Fruit fly (Drosophila melanogaster) whole organism, embryonic: ENCODE results near the gene ldbr.
A peak's percentile ranks its signal among the peaks of the same experiment; 100 is the strongest.

Experiments
- BEAF-32 ChIP-seq: fragments of 200-800 bp; sonication (Bioruptor generic); optimal IDR thresholded peaks from 3 replicates; lab custom pipeline; 2017; ENCODE audit warnings: missing biosample characterization, missing genetic modification characterization, mild to moderate bottlenecking, moderate library complexity, missing genetic modification reagents
- Bdp1 ChIP-seq: fragments of 200-800 bp; sonication (Bioruptor generic); optimal IDR thresholded peaks from 3 replicates; lab custom pipeline; 2016; ENCODE audit warnings: missing biosample characterization, missing genetic modification characterization
- CG11504 ChIP-seq: fragments of 200-800 bp; sonication (Bioruptor generic); optimal IDR thresholded peaks from 3 replicates; lab custom pipeline; 2019; ENCODE audit warnings: missing biosample characterization, mild to moderate bottlenecking, missing genetic modification characterization, moderate library complexity
- CG12659 ChIP-seq: fragments of 200-800 bp; sonication (Bioruptor generic); optimal IDR thresholded peaks from 3 replicates; lab custom pipeline; 2017; ENCODE audit warnings: mild to moderate bottlenecking, missing biosample characterization, missing genetic modification reagents, missing genetic modification characterization
- CG13296 ChIP-seq: fragments of 200-800 bp; sonication (Bioruptor generic); optimal IDR thresholded peaks from 3 replicates; lab custom pipeline; 2018; ENCODE audit warnings: missing biosample characterization, mild to moderate bottlenecking, missing genetic modification characterization
- CG14965 ChIP-seq: fragments of 200-800 bp; sonication (Bioruptor generic); optimal IDR thresholded peaks from 2 replicates; lab custom pipeline; 2016; ENCODE audit warnings: missing biosample characterization, missing genetic modification characterization, borderline replicate concordance
- CG1602 ChIP-seq: fragments of 200-800 bp; sonication (Bioruptor generic); optimal IDR thresholded peaks from 3 replicates; lab custom pipeline; 2016; ENCODE audit warnings: missing biosample characterization, missing genetic modification characterization
- CG1647 ChIP-seq: fragments of 200-800 bp; sonication (Bioruptor generic); optimal IDR thresholded peaks from 3 replicates; lab custom pipeline; 2016; ENCODE audit warnings: missing biosample characterization, missing genetic modification characterization
- CG18476 ChIP-seq: fragments of 200-800 bp; sonication (Bioruptor generic); optimal IDR thresholded peaks from 2 replicates; lab custom pipeline; 2016; ENCODE audit warnings: missing biosample characterization, mild to moderate bottlenecking, missing genetic modification characterization
- CG31388 ChIP-seq: fragments of 200-800 bp; sonication (Bioruptor generic); optimal IDR thresholded peaks from 2 replicates; lab custom pipeline; 2016; ENCODE audit warnings: missing biosample characterization, missing genetic modification characterization
- CG33213 ChIP-seq: fragments of 200-800 bp; sonication (Bioruptor generic); optimal IDR thresholded peaks from 3 replicates; lab custom pipeline; 2016; ENCODE audit warnings: missing biosample characterization, missing genetic modification characterization
- CG33557 ChIP-seq: fragments of 200-800 bp; sonication (Bioruptor generic); optimal IDR thresholded peaks from 2 replicates; lab custom pipeline; 2019; ENCODE audit warnings: missing biosample characterization, mild to moderate bottlenecking, missing genetic modification characterization, moderate library complexity
- CG3995 ChIP-seq: fragments of 200-800 bp; sonication (Bioruptor generic); optimal IDR thresholded peaks from 3 replicates; lab custom pipeline; 2016; ENCODE audit warnings: missing biosample characterization, missing genetic modification characterization
- CG4404 ChIP-seq: fragments of 200-800 bp; sonication (Bioruptor generic); IDR thresholded peaks from 2 replicates; pipeline ENCODE4 v1.3.6; 2022; ENCODE audit warnings: missing biosample characterization, missing genetic modification characterization
- CG6175 ChIP-seq: fragments of 200-800 bp; sonication (Bioruptor generic); IDR thresholded peaks from 3 replicates; pipeline ENCODE4 v1.3.6; 2022; ENCODE audit warnings: missing biosample characterization, missing genetic modification characterization
- CG6765 ChIP-seq: fragments of 200-800 bp; sonication (Bioruptor generic); optimal IDR thresholded peaks from 3 replicates; lab custom pipeline; 2017; ENCODE audit warnings: missing biosample characterization, mild to moderate bottlenecking, missing genetic modification characterization
- CG7556 ChIP-seq: fragments of 200-800 bp; sonication (Bioruptor generic); optimal IDR thresholded peaks from 2 replicates; lab custom pipeline; 2017; ENCODE audit warnings: missing biosample characterization, mild to moderate bottlenecking, missing genetic modification characterization
- CG9797 ChIP-seq: fragments of 200-800 bp; sonication (Bioruptor generic); optimal IDR thresholded peaks from 3 replicates; lab custom pipeline; 2018; ENCODE audit warnings: missing biosample characterization, mild to moderate bottlenecking, missing genetic modification characterization
- CTCF ChIP-seq: fragments of 200-800 bp; sonication (Bioruptor generic); optimal IDR thresholded peaks from 2 replicates; lab custom pipeline; 2017; ENCODE audit warnings: missing biosample characterization, mild to moderate bottlenecking, missing genetic modification characterization, moderate library complexity
- CkIIα-i1 ChIP-seq: fragments of 200-800 bp; sonication (Bioruptor generic); IDR thresholded peaks from 2 replicates; pipeline ENCODE4 v1.3.6; 2022; ENCODE audit warnings: missing biosample characterization, missing genetic modification characterization
- Dip2 ChIP-seq: fragments of 200-800 bp; sonication (Bioruptor generic); IDR thresholded peaks from 2 replicates; pipeline ENCODE4 v1.3.6; 2022; ENCODE audit warnings: missing biosample characterization, missing genetic modification characterization
- Hr51 ChIP-seq, 2 experiments: fragments of 200-800 bp; sonication (Bioruptor generic); optimal IDR thresholded peaks; 2 replicates in 1 of 2; 3 replicates in 1 of 2; lab custom pipeline; 2016 to 2018; ENCODE audit warnings: missing biosample characterization in 2 of 2, missing genetic modification characterization in 2 of 2, mild to moderate bottlenecking in 1 of 2, moderate library complexity in 1 of 2
- Jarid2 ChIP-seq: fragments of 200-800 bp; sonication (Bioruptor generic); optimal IDR thresholded peaks from 3 replicates; lab custom pipeline; 2017; ENCODE audit warnings: mild to moderate bottlenecking, missing biosample characterization, missing genetic modification reagents, missing genetic modification characterization
- Mad ChIP-seq: fragments of 200-800 bp; sonication (Bioruptor generic); optimal IDR thresholded peaks from 2 replicates; lab custom pipeline; 2016; ENCODE audit warnings: missing biosample characterization, missing genetic modification characterization
- Ravus ChIP-seq: fragments of 200-800 bp; sonication (Bioruptor generic); IDR thresholded peaks from 2 replicates; pipeline ENCODE4 v1.3.6; 2022; ENCODE audit warnings: missing biosample characterization, missing genetic modification characterization
- Trl ChIP-seq, 3 experiments: fragments of >200 bp in 2 of 3; fragments of 200-800 bp in 1 of 3; sonication (Bioruptor generic) in 1 of 3; optimal IDR thresholded peaks; 2 replicates in 1 of 3; 3 replicates in 2 of 3; lab custom pipeline; 2016 to 2017; ENCODE audit warnings: missing biosample characterization in 1 of 3, missing genetic modification characterization in 1 of 3
- Vsx1 ChIP-seq: fragments of 200-800 bp; sonication (Bioruptor generic); optimal IDR thresholded peaks from 2 replicates; lab custom pipeline; 2017; ENCODE audit warnings: missing biosample characterization, mild to moderate bottlenecking, missing genetic modification characterization, missing genetic modification reagents
- az2 ChIP-seq: fragments of 200-800 bp; sonication (Bioruptor generic); optimal IDR thresholded peaks from 3 replicates; lab custom pipeline; 2016; ENCODE audit warnings: missing biosample characterization, missing genetic modification characterization
- bigmax ChIP-seq: fragments of 200-800 bp; sonication (Bioruptor generic); optimal IDR thresholded peaks from 2 replicates; lab custom pipeline; 2018; ENCODE audit warnings: missing biosample characterization, mild to moderate bottlenecking, missing genetic modification characterization
- br ChIP-seq: fragments of >200 bp; optimal IDR thresholded peaks from 2 replicates; lab custom pipeline; 2017
- chif ChIP-seq, 2 experiments: fragments of 200-800 bp; sonication (Bioruptor generic); optimal IDR thresholded peaks; 3 replicates each; lab custom pipeline; 2016; ENCODE audit warnings: missing biosample characterization in 2 of 2, missing genetic modification characterization in 2 of 2
- chm ChIP-seq: fragments of 200-800 bp; sonication (Bioruptor generic); IDR thresholded peaks from 2 replicates; pipeline ENCODE4 v1.3.6; 2022; ENCODE audit warnings: missing biosample characterization, missing genetic modification characterization
- ci ChIP-seq: fragments of 200-800 bp; sonication (Bioruptor generic); IDR thresholded peaks from 3 replicates; pipeline ENCODE4 v1.3.6; 2022; ENCODE audit warnings: missing biosample characterization, missing genetic modification characterization
- eve ChIP-seq, 2 experiments: fragments of >200 bp; optimal IDR thresholded peaks; 2 replicates each; lab custom pipeline; 2017; ENCODE audit warnings: missing biosample characterization in 2 of 2, missing genetic modification characterization in 2 of 2
- fd64A ChIP-seq: fragments of 200-800 bp; sonication (Bioruptor generic); optimal IDR thresholded peaks from 3 replicates; lab custom pipeline; 2018; ENCODE audit warnings: missing biosample characterization, mild to moderate bottlenecking, missing genetic modification characterization
- gfzf ChIP-seq: fragments of 200-800 bp; sonication (Bioruptor generic); optimal IDR thresholded peaks from 2 replicates; lab custom pipeline; 2016; ENCODE audit warnings: missing biosample characterization, mild to moderate bottlenecking, missing genetic modification characterization, moderate library complexity
- knrl ChIP-seq: fragments of 200-800 bp; sonication (Bioruptor generic); IDR thresholded peaks from 3 replicates; pipeline ENCODE4 v1.3.6; 2022; ENCODE audit warnings: missing biosample characterization, missing genetic modification characterization; ENCODE audit not compliant: partially characterized antibody
- lbe ChIP-seq: fragments of 200-800 bp; sonication (Bioruptor generic); optimal IDR thresholded peaks from 2 replicates; lab custom pipeline; 2016; ENCODE audit warnings: missing biosample characterization, mild to moderate bottlenecking, missing genetic modification characterization
- nerfin-2 ChIP-seq: fragments of 200-800 bp; sonication (Bioruptor generic); IDR thresholded peaks from 2 replicates; pipeline ENCODE4 v1.3.6; 2022; ENCODE audit warnings: missing biosample characterization, missing genetic modification characterization; ENCODE audit not compliant: partially characterized antibody
- pho ChIP-seq: fragments of 200-800 bp; sonication (Bioruptor generic); optimal IDR thresholded peaks from 2 replicates; lab custom pipeline; 2016; ENCODE audit warnings: missing biosample characterization, missing genetic modification characterization
- psq ChIP-seq: fragments of 200-800 bp; sonication (Bioruptor generic); optimal IDR thresholded peaks from 2 replicates; lab custom pipeline; 2017; ENCODE audit warnings: missing biosample characterization, missing genetic modification characterization
- pzg ChIP-seq: fragments of 200-800 bp; sonication (Bioruptor generic); optimal IDR thresholded peaks from 3 replicates; lab custom pipeline; 2018; ENCODE audit warnings: missing biosample characterization, mild to moderate bottlenecking, missing genetic modification characterization, moderate library complexity
- rib ChIP-seq: fragments of 200-800 bp; sonication (Bioruptor generic); IDR thresholded peaks from 2 replicates; pipeline ENCODE4 v1.3.6; 2022; ENCODE audit warnings: missing biosample characterization, missing genetic modification characterization
- ro ChIP-seq: fragments of 200-800 bp; sonication (Bioruptor generic); IDR thresholded peaks from 2 replicates; pipeline ENCODE4 v1.3.6; 2022; ENCODE audit warnings: missing biosample characterization, missing genetic modification characterization
- sc ChIP-seq, 3 experiments: fragments of >200 bp in 2 of 3; fragments of 200-800 bp in 1 of 3; sonication (Bioruptor generic) in 1 of 3; optimal IDR thresholded peaks; 2 replicates in 2 of 3; 3 replicates in 1 of 3; lab custom pipeline; 2017; ENCODE audit warnings: mild to moderate bottlenecking in 1 of 3, missing biosample characterization in 1 of 3, missing genetic modification characterization in 1 of 3, missing genetic modification reagents in 1 of 3
- schlank ChIP-seq: fragments of 200-800 bp; sonication (Bioruptor generic); optimal IDR thresholded peaks from 2 replicates; lab custom pipeline; 2018; ENCODE audit warnings: missing biosample characterization, mild to moderate bottlenecking, missing genetic modification characterization
- sens ChIP-seq: fragments of 200-800 bp; sonication (Bioruptor generic); peaks from one replicate; lab custom pipeline; 2016; ENCODE audit warnings: missing biosample characterization, missing genetic modification characterization
- sens-2 ChIP-seq: fragments of 200-800 bp; sonication (Bioruptor generic); IDR thresholded peaks from 2 replicates; pipeline ENCODE4 v1.3.6; 2022; ENCODE audit warnings: missing biosample characterization, missing genetic modification characterization
- slp2 ChIP-seq: fragments of 200-800 bp; sonication (Bioruptor generic); optimal IDR thresholded peaks from 2 replicates; lab custom pipeline; 2016; ENCODE audit warnings: missing biosample characterization, missing genetic modification characterization
- tap ChIP-seq: fragments of 200-800 bp; optimal IDR thresholded peaks from 3 replicates; lab custom pipeline; 2019; ENCODE audit warnings: missing biosample characterization, mild to moderate bottlenecking, missing genetic modification characterization, moderate library complexity
- zf30C ChIP-seq: fragments of 200-800 bp; sonication (Bioruptor generic); optimal IDR thresholded peaks from 3 replicates; lab custom pipeline; 2018; ENCODE audit warnings: missing biosample characterization, mild to moderate bottlenecking, missing genetic modification characterization

The ldbr gene

DNA sequence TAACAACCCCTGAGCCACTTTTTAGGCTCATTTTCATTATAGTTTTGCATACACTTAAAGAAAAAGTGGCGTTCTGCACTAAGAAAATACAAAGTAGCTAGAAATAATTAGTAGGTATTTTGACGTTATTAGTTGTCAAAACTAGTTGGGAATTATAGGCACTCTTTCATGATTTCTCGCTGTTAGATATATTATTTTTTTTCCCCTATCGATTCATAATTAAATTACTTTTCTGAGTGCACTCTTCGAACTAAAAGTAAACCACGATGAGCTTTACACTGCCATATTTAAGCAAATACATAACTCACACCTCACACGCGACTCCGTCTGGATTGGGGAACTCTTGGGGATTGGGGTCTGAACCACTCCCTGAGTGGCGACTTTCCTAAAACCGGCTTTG is 48.9 kb upstream of the ldbr start (continued):
- TF ChIP-seq CG18476 (GFP tag; lab: Kevin White, UChicago) (peak; percentile 59), CTCF (GFP tag; lab: Kevin White, UChicago) (peak; percentile 24), chm (no peak), CG6175 (GFP tag; lab: Robert Waterston, UW) (0 out of 3 replicates have a peak, but pooled peaks have one; percentile 45), az2 (GFP tag; lab: Kevin White, UChicago) (peak; percentile 17), fd64A (GFP tag; lab: Kevin White, UChicago) (peak; percentile 45), knrl (GFP tag; lab: Robert Waterston, UW) (no peak), chif (GFP tag; optimal IDR thresholded peaks at IDR 0.05; lab: Kevin White, UChicago) (no peak), zf30C (GFP tag; lab: Kevin White, UChicago) (no peak), tap (tag; lab: Kevin White, UChicago) (peak; percentile 73), CG11504 (tag; lab: Kevin White, UChicago) (peak; percentile 88), CG1647 (peak; percentile 16), slp2 (GFP tag; lab: Kevin White, UChicago) (no peak), sens-2 (peak; percentile 22; the same call in 1 of the 2 replicates), pho (GFP tag; lab: Kevin White, UChicago) (peak; percentile 3), pzg (GFP tag; lab: Kevin White, UChicago) (no peak), Dip2 (no peak), sens (GFP tag; lab: Kevin White, UChicago) (peak; percentile 77), CG12659 (GFP tag; lab: Kevin White, UChicago) (no peak), Jarid2 (GFP tag; lab: Kevin White, UChicago) (peak; percentile 27), lbe (GFP tag; lab: Kevin White, UChicago) (peak; percentile 37), Mad (GFP tag; lab: Kevin White, UChicago) (no peak), ci (peak; percentile 76), Ravus (peak; percentile 3; the same call in 1 of the 2 replicates), CG7556 (peak; percentile 32), schlank (no peak), CG31388 (GFP tag; lab: Kevin White, UChicago) (peak; percentile 34), CG3995 (GFP tag; lab: Kevin White, UChicago) (peak; percentile 58), bigmax (GFP tag; lab: Kevin White, UChicago) (no peak), CG9797 (GFP tag; lab: Kevin White, UChicago) (no peak), nerfin-2 (no peak), CG4404 (GFP tag; lab: Robert Waterston, UW) (peak; percentile 23; the same call in 1 of the 2 replicates), CkIIα-i1 (GFP tag; lab: Robert Waterston, UW) (no peak), rib (GFP tag; lab: Robert Waterston, UW) (no peak), CG33213 (peak; percentile 28), br (lab: Kevin White, UChicago) (no peak), CG13296 (peak; percentile 73), CG6765 (GFP tag; lab: Kevin White, UChicago) (no peak), psq (no peak), CG1602 (GFP tag; lab: Kevin White, UChicago) (peak; percentile 15), ro (GFP tag; lab: Robert Waterston, UW) (0 out of 2 replicates have a peak, but pooled peaks have one; percentile 38), eve (GFP tag; optimal IDR thresholded peaks at IDR 0.05; lab: Kevin White, UChicago) (peak in 1 of 2 experiments; percentile 54), CG33557 (GFP tag; lab: Kevin White, UChicago) (no peak), Hr51 (GFP tag; optimal IDR thresholded peaks at IDR 0.05; lab: Kevin White, UChicago) (peak in 1 of 2 experiments; percentile 43), BEAF-32 (no peak), sc (optimal IDR thresholded peaks at IDR 0.05; lab: Kevin White, UChicago) (no peak), sc (GFP tag; optimal IDR thresholded peaks at IDR 0.05; lab: Kevin White, UChicago) (no peak), Vsx1 (GFP tag; lab: Kevin White, UChicago) (no peak), gfzf (GFP tag; lab: Kevin White, UChicago) (no peak), Trl (optimal IDR thresholded peaks at IDR 0.05; lab: Kevin White, UChicago) (peak in 1 of 2 experiments; percentile 18), Trl (GFP tag; optimal IDR thresholded peaks at IDR 0.05; lab: Kevin White, UChicago) (peak; percentile 27), Bdp1 (GFP tag; lab: Kevin White, UChicago) (no peak), CG14965 (GFP tag; lab: Kevin White, UChicago) (peak; percentile 16)
